Worm (Caenorhabditis elegans): ENCODE measurements around the gene M05D6.9.

Gene M05D6.9

ce11 chrII:8506759-8507158, 12.7 kb downstream of the M05D6.9 start:
- TF ChIP-seq skn-1 (tag; optimal IDR thresholded peaks at IDR 0.05) = no peak
- TF ChIP-seq pqm-1 (tag; optimal IDR thresholded peaks at IDR 0.05) = peak; percentile 55
- TF ChIP-seq pha-4 (tag; optimal IDR thresholded peaks at IDR 0.05) = peak; percentile 21
- TF ChIP-seq elt-2 (tag; optimal IDR thresholded peaks at IDR 0.05) = peak; percentile 36

ce11 chrII:8508956-8509355, 14.9 kb downstream of the M05D6.9 start, which contains the start of gene T13H5.1:
Gene T13H5.1, minus strand, starts transcription at chrII:8509056.
- no peak for TF ChIP-seq hmg-11 (tag; optimal IDR thresholded peaks at IDR 0.05)

- no peak for TF ChIP-seq egl-5 (tag; optimal IDR thresholded peaks at IDR 0.05)
- no peak for TF ChIP-seq ceh-16 (tag; optimal IDR thresholded peaks at IDR 0.05)
- TF ChIP-seq pha-4 (tag; optimal IDR thresholded peaks at IDR 0.05) = peak; percentile 43
- no peak for TF ChIP-seq aly-2 (tag; optimal IDR thresholded peaks at IDR 0.05)
- peak; percentile 32 for TF ChIP-seq jun-1 (tag; optimal IDR thresholded peaks at IDR 0.05)
- no peak for TF ChIP-seq nhr-237 (tag; optimal IDR thresholded peaks at IDR 0.05)
- no peak for TF ChIP-seq fkh-2 (tag; optimal IDR thresholded peaks at IDR 0.05)
- peak; percentile 87 for TF ChIP-seq pqm-1 (tag; optimal IDR thresholded peaks at IDR 0.05)
- TF ChIP-seq unc-39 (tag; optimal IDR thresholded peaks at IDR 0.05) = no peak
- peak; percentile 81 for TF ChIP-seq elt-2 (tag; optimal IDR thresholded peaks at IDR 0.05)
- TF ChIP-seq ceh-82 (tag; optimal IDR thresholded peaks at IDR 0.05) = no peak
- TF ChIP-seq nfya-1 (tag; optimal IDR thresholded peaks at IDR 0.05; ENCODE audit: insufficient read depth) = no peak
These were observed 20.7 kb downstream of the M05D6.9 start, which contains the start of gene ctg-2 for ce11 chrII:8514729-8515128. Gene ctg-2, plus strand, starts transcription at chrII:8515054.

ce11 chrII:8515521-8515920, 21.4 kb downstream of the M05D6.9 start:
- peak; percentile 79 for TF ChIP-seq elt-2 (tag; optimal IDR thresholded peaks at IDR 0.05)
- TF ChIP-seq pha-4 (tag; optimal IDR thresholded peaks at IDR 0.05) = peak; percentile 35
- no peak for TF ChIP-seq zag-1 (tag; optimal IDR thresholded peaks at IDR 0.05)
- TF ChIP-seq jun-1 (tag; optimal IDR thresholded peaks at IDR 0.05) = peak; percentile 51
- no peak for TF ChIP-seq daf-12 (tag; optimal IDR thresholded peaks at IDR 0.05)
- TF ChIP-seq pqm-1 (tag; optimal IDR thresholded peaks at IDR 0.05) = peak; percentile 20
- TF ChIP-seq unc-39 (tag; optimal IDR thresholded peaks at IDR 0.05) = no peak

ce11 chrII:8516783-8517182, 22.7 kb downstream of the M05D6.9 start, which contains the start of gene rnh-2:
Gene rnh-2, plus strand, starts transcription at chrII:8517150.
- TF ChIP-seq nhr-76 (tag; optimal IDR thresholded peaks at IDR 0.05) = peak; percentile 28
- peak; percentile 60 for TF ChIP-seq nfya-1 (tag; optimal IDR thresholded peaks at IDR 0.05; ENCODE audit: insufficient read depth)
- TF ChIP-seq nhr-67 (tag; optimal IDR thresholded peaks at IDR 0.05) = no peak
- TF ChIP-seq nhr-25 (tag; optimal IDR thresholded peaks at IDR 0.05) = peak; percentile 52
- peak; percentile 42 for TF ChIP-seq elt-2 (tag; optimal IDR thresholded peaks at IDR 0.05)
- peak; percentile 83 for TF ChIP-seq nhr-23 (tag; optimal IDR thresholded peaks at IDR 0.05)
- peak; percentile 46 for TF ChIP-seq R02D3.7 (tag; optimal IDR thresholded peaks at IDR 0.05)
- peak; percentile 14 for TF ChIP-seq lsy-12 (tag; optimal IDR thresholded peaks at IDR 0.05)
- peak; percentile 85 for TF ChIP-seq lin-15B (tag; optimal IDR thresholded peaks at IDR 0.05)
- no peak for TF ChIP-seq ama-1 (optimal IDR thresholded peaks at IDR 0.05)
- TF ChIP-seq nhr-43 (tag; optimal IDR thresholded peaks at IDR 0.05; ENCODE audit: poor library complexity, severe bottlenecking) = peak; percentile 58
- TF ChIP-seq pha-4 (tag; optimal IDR thresholded peaks at IDR 0.05) = peak; percentile 92
- TF ChIP-seq snpc-4 (tag; optimal IDR thresholded peaks at IDR 0.05) = peak; percentile 73
- no peak for TF ChIP-seq egl-27 (tag; optimal IDR thresholded peaks at IDR 0.05)

- TF ChIP-seq aly-2 (tag; optimal IDR thresholded peaks at IDR 0.05) (no peak), nhr-28 (tag; optimal IDR thresholded peaks at IDR 0.05) (no peak), ceh-82 (tag; optimal IDR thresholded peaks at IDR 0.05) (no peak), lin-15B (tag; optimal IDR thresholded peaks at IDR 0.05) (no peak), hmg-11 (tag; optimal IDR thresholded peaks at IDR 0.05) (no peak), nfya-1 (tag; optimal IDR thresholded peaks at IDR 0.05; ENCODE audit: insufficient read depth) (no peak), ceh-28 (tag; optimal IDR thresholded peaks at IDR 0.05) (no peak), nhr-67 (tag; optimal IDR thresholded peaks at IDR 0.05) (no peak), mml-1 (tag; optimal IDR thresholded peaks at IDR 0.05) (no peak), skn-1 (tag; optimal IDR thresholded peaks at IDR 0.05) (no peak), nhr-12 (tag; optimal IDR thresholded peaks at IDR 0.05) (no peak), nhr-23 (tag; optimal IDR thresholded peaks at IDR 0.05) (no peak), ceh-16 (tag; optimal IDR thresholded peaks at IDR 0.05) (no peak)
These were observed 24.1 kb downstream of the M05D6.9 start, which contains the start of gene T13H5.8 for ce11 chrII:8518210-8518609. Gene T13H5.8, plus strand, starts transcription at chrII:8518510.

Data from whole organism, L3 larva.